Fruit fly (Drosophila melanogaster): ENCODE measurements around the gene CG5676.
A peak's percentile ranks its signal among the peaks of the same experiment; 100 is the strongest.

The CG5676 gene

DNA sequence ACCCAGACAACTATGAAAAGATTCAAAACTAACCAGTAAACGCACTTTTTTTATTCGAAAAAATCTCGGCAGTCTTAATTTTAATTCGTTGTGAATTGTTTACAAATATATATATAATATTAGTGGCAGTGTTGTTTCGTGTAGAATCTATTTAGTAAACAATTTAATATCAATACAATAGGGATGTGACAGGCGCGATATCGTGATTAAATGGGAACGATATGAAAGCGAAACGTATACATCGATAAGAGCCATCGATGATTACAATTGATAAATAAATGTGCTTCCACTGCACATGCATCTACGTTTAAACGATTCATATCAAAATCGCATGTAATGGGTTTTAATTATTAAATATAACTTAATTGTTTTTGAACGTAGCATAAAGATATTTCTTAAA lies 21.7 kb upstream of the CG5676 start (continued):
- TF ChIP-seq Ets65A (GFP tag) = no peak
- TF ChIP-seq NC2β (GFP tag; optimal IDR thresholded peaks at IDR 0.05) = no peak
- TF ChIP-seq Ssrp (tag; optimal IDR thresholded peaks at IDR 0.05) = no peak
- TF ChIP-seq CG2129 (GFP tag; IDR thresholded peaks at IDR 0.05; ENCODE audit: partially characterized antibody) = peak; percentile 64; the same call in 1 of the 2 replicates
- TF ChIP-seq CG17186 (GFP tag; optimal IDR thresholded peaks at IDR 0.05) = no peak
- peak; percentile 37; the same call in 1 of the 2 replicates for TF ChIP-seq MBD-R2 (GFP tag; IDR thresholded peaks at IDR 0.05)
- peak; percentile 78 for TF ChIP-seq nerfin-2 (GFP tag; IDR thresholded peaks at IDR 0.05; ENCODE audit: partially characterized antibody)
- no peak for TF ChIP-seq CG14050 (GFP tag; IDR thresholded peaks at IDR 0.05)
- TF ChIP-seq CG9437 (GFP tag; optimal IDR thresholded peaks at IDR 0.05) = no peak
- TF ChIP-seq grn (GFP tag; optimal IDR thresholded peaks at IDR 0.05) = no peak
- no peak for TF ChIP-seq CG11398 (GFP tag; optimal IDR thresholded peaks at IDR 0.05)
- no peak for TF ChIP-seq Six4 (GFP tag; optimal IDR thresholded peaks at IDR 0.05)
- no peak for TF ChIP-seq CG16815 (GFP tag; optimal IDR thresholded peaks at IDR 0.05)
- TF ChIP-seq sr (GFP tag; IDR thresholded peaks at IDR 0.05) = no peak
- no peak for TF ChIP-seq hkb (optimal IDR thresholded peaks at IDR 0.05)
- TF ChIP-seq hkb (GFP tag; IDR thresholded peaks at IDR 0.05) = no peak
- TF ChIP-seq B-H1 (GFP tag; IDR thresholded peaks at IDR 0.05) = no peak
- TF ChIP-seq CG16813 (GFP tag; IDR thresholded peaks at IDR 0.05; ENCODE audit: partially characterized antibody) = peak; percentile 90
- no peak for TF ChIP-seq stc (GFP tag; IDR thresholded peaks at IDR 0.05)
- TF ChIP-seq Myb (GFP tag; optimal IDR thresholded peaks at IDR 0.05) = no peak
- no peak for TF ChIP-seq shn (GFP tag; optimal IDR thresholded peaks at IDR 0.05)
- no peak for TF ChIP-seq CG33213 (GFP tag; optimal IDR thresholded peaks at IDR 0.05)
- TF ChIP-seq ci (GFP tag; IDR thresholded peaks at IDR 0.05) = no peak
- no peak for TF ChIP-seq Hsf (GFP tag; optimal IDR thresholded peaks at IDR 0.05)
- TF ChIP-seq CG17802 (tag; optimal IDR thresholded peaks at IDR 0.05) = peak; percentile 59
- no peak for TF ChIP-seq CG10147 (GFP tag; optimal IDR thresholded peaks at IDR 0.05)
- no peak for TF ChIP-seq CG14965 (GFP tag; optimal IDR thresholded peaks at IDR 0.05; ENCODE audit: borderline replicate concordance)
- no peak for TF ChIP-seq ftz-f1 (GFP tag; optimal IDR thresholded peaks at IDR 0.05)
- TF ChIP-seq mirr (GFP tag; optimal IDR thresholded peaks at IDR 0.05) = no peak
- peak; percentile 89 for TF ChIP-seq BEAF-32 (GFP tag; optimal IDR thresholded peaks at IDR 0.05)
- no peak for TF ChIP-seq hth (optimal IDR thresholded peaks at IDR 0.05)
- TF ChIP-seq dysf (GFP tag; IDR thresholded peaks at IDR 0.05) = no peak
- peak; percentile 96 for TF ChIP-seq CG30020 (tag; optimal IDR thresholded peaks at IDR 0.05)
- no peak for TF ChIP-seq CG12104 (GFP tag; optimal IDR thresholded peaks at IDR 0.05)
- TF ChIP-seq CG4820 (GFP tag; optimal IDR thresholded peaks at IDR 0.05) = no peak
- peak; percentile 84 for TF ChIP-seq CG7963 (GFP tag; IDR thresholded peaks at IDR 0.05; ENCODE audit: partially characterized antibody)
- no peak for TF ChIP-seq Dbx (GFP tag; IDR thresholded peaks at IDR 0.05)
- TF ChIP-seq ewg (GFP tag; optimal IDR thresholded peaks at IDR 0.05) = no peak
- no peak for TF ChIP-seq pros (GFP tag; optimal IDR thresholded peaks at IDR 0.05)
- TF ChIP-seq hb (GFP tag; IDR thresholded peaks at IDR 0.05; ENCODE audit: partially characterized antibody) = peak; percentile 82
- TF ChIP-seq gsb (GFP tag; IDR thresholded peaks at IDR 0.05) = no peak
- TF ChIP-seq Side (GFP tag; optimal IDR thresholded peaks at IDR 0.05) = no peak
- TF ChIP-seq gce (GFP tag; IDR thresholded peaks at IDR 0.05) = no peak
- no peak for TF ChIP-seq ham (GFP tag; IDR thresholded peaks at IDR 0.05)
- TF ChIP-seq Hr3 (GFP tag; optimal IDR thresholded peaks at IDR 0.05) = no peak
- TF ChIP-seq Tbp (GFP tag; optimal IDR thresholded peaks at IDR 0.05) = no peak
- no peak for TF ChIP-seq CG1647 (GFP tag; optimal IDR thresholded peaks at IDR 0.05)
- TF ChIP-seq tap (tag; optimal IDR thresholded peaks at IDR 0.05) = no peak
- no peak for TF ChIP-seq sob (GFP tag; IDR thresholded peaks at IDR 0.05)
- no peak for TF ChIP-seq Neu2 (GFP tag; optimal IDR thresholded peaks at IDR 0.05; ENCODE audit: borderline replicate concordance)
- no peak for TF ChIP-seq CG12769 (tag; optimal IDR thresholded peaks at IDR 0.05)
- TF ChIP-seq ap (GFP tag; IDR thresholded peaks at IDR 0.05) = no peak
- TF ChIP-seq Gsc (GFP tag; IDR thresholded peaks at IDR 0.05) = no peak

Data from whole organism, embryonic.